Worm (Caenorhabditis elegans) whole organism, late embryonic: ENCODE measurements around the gene T05A7.11.
A peak's percentile ranks its signal among the peaks of the same experiment; 100 is the strongest.

ENCODE experiments used
- C08G9.2 ChIP-seq: sonication (generic microtip); optimal IDR thresholded peaks from 2 replicates; lab custom pipeline; 2016; ENCODE audit warnings: mild to moderate bottlenecking, missing genetic modification characterization, moderate library complexity, missing compliant biosample characterization
- C38D4.7 ChIP-seq: fragments of 200-800 bp; sonication (Bioruptor generic); optimal IDR thresholded peaks from 2 replicates; lab custom pipeline; 2018; ENCODE audit warnings: mild to moderate bottlenecking, missing genetic modification characterization, moderate library complexity, missing compliant biosample characterization
- F13H6.1 ChIP-seq: sonication (generic microtip); optimal IDR thresholded peaks from 2 replicates; lab custom pipeline; 2016; ENCODE audit warnings: missing genetic modification characterization, missing compliant biosample characterization
- K09A11.1 ChIP-seq: sonication (generic microtip); optimal IDR thresholded peaks from 2 replicates; lab custom pipeline; 2017; ENCODE audit warnings: antibody characterized with exemption, mild to moderate bottlenecking, missing genetic modification characterization, missing compliant biosample characterization; ENCODE audit not compliant: insufficient read depth
- T23F11.4 ChIP-seq: fragments of 200-800 bp; sonication (Bioruptor generic); optimal IDR thresholded peaks from 2 replicates; lab custom pipeline; 2018; ENCODE audit warnings: mild to moderate bottlenecking, missing genetic modification characterization, missing compliant biosample characterization
- Y22D7AL.16 ChIP-seq: sonication (generic microtip); optimal IDR thresholded peaks from 2 replicates; lab custom pipeline; 2016; ENCODE audit warnings: missing genetic modification characterization, missing compliant biosample characterization
- ceh-14 ChIP-seq: sonication (generic microtip); optimal IDR thresholded peaks from 2 replicates; lab custom pipeline; 2016; ENCODE audit warnings: missing genotype, missing genetic modification characterization, missing compliant biosample characterization
- ceh-18 ChIP-seq: sonication (generic microtip); optimal IDR thresholded peaks from 2 replicates; lab custom pipeline; 2016; ENCODE audit warnings: missing genetic modification characterization, missing compliant biosample characterization
- ceh-19 ChIP-seq: fragments of 200-800 bp; sonication (Bioruptor generic); optimal IDR thresholded peaks from 2 replicates; lab custom pipeline; 2018; ENCODE audit warnings: mild to moderate bottlenecking, missing genetic modification characterization, missing compliant biosample characterization
- ceh-2 ChIP-seq: sonication (generic microtip); optimal IDR thresholded peaks from 2 replicates; lab custom pipeline; 2016; ENCODE audit warnings: missing genotype, missing genetic modification characterization, missing compliant biosample characterization
- ceh-31 ChIP-seq: sonication (generic microtip); optimal IDR thresholded peaks from 2 replicates; lab custom pipeline; 2016; ENCODE audit warnings: missing genetic modification characterization, missing compliant biosample characterization
- ceh-34 ChIP-seq: sonication (generic microtip); optimal IDR thresholded peaks from 2 replicates; lab custom pipeline; 2016; ENCODE audit warnings: mild to moderate bottlenecking, missing genetic modification characterization, missing compliant biosample characterization
- ceh-48 ChIP-seq: sonication (generic microtip); optimal IDR thresholded peaks from 2 replicates; lab custom pipeline; 2016; ENCODE audit warnings: missing genetic modification characterization, inconsistent platforms, missing compliant biosample characterization
- ceh-6 ChIP-seq: fragments of 200-800 bp; sonication (Bioruptor generic); optimal IDR thresholded peaks from 2 replicates; lab custom pipeline; 2018; ENCODE audit warnings: mild to moderate bottlenecking, missing genetic modification characterization, missing compliant biosample characterization
- che-1 ChIP-seq: sonication (generic microtip); optimal IDR thresholded peaks from 2 replicates; lab custom pipeline; 2016; ENCODE audit warnings: mild to moderate bottlenecking, missing genetic modification characterization, missing compliant biosample characterization
- dmd-4 ChIP-seq: sonication (generic microtip); optimal IDR thresholded peaks from 2 replicates; lab custom pipeline; 2016; ENCODE audit warnings: borderline replicate concordance, missing genetic modification characterization, missing compliant biosample characterization
- ets-4 ChIP-seq: sonication (generic microtip); optimal IDR thresholded peaks from 2 replicates; lab custom pipeline; 2016; ENCODE audit warnings: missing genetic modification characterization, missing compliant biosample characterization
- eyg-1 ChIP-seq: sonication (generic microtip); optimal IDR thresholded peaks from 2 replicates; lab custom pipeline; 2016; ENCODE audit warnings: missing genotype, missing genetic modification characterization, missing compliant biosample characterization
- fax-1 ChIP-seq: sonication (generic microtip); optimal IDR thresholded peaks from 2 replicates; lab custom pipeline; 2016; ENCODE audit warnings: missing genotype, missing genetic modification characterization, missing compliant biosample characterization
- fkh-6 ChIP-seq: sonication (generic microtip); optimal IDR thresholded peaks from 2 replicates; lab custom pipeline; 2016; ENCODE audit warnings: missing genetic modification characterization, missing compliant biosample characterization
- gmeb-2 ChIP-seq: sonication (generic microtip); optimal IDR thresholded peaks from 2 replicates; lab custom pipeline; 2016; ENCODE audit warnings: missing genetic modification characterization, inconsistent platforms, missing compliant biosample characterization
- hlh-8 ChIP-seq: sonication (generic microtip); optimal IDR thresholded peaks from 2 replicates; lab custom pipeline; 2016; ENCODE audit warnings: missing genotype, missing genetic modification characterization, missing compliant biosample characterization
- lim-6 ChIP-seq: sonication (generic microtip); optimal IDR thresholded peaks from 2 replicates; lab custom pipeline; 2016; ENCODE audit warnings: missing genetic modification characterization, missing compliant biosample characterization
- lin-11 ChIP-seq: fragments of 200-800 bp; sonication (Bioruptor generic); optimal IDR thresholded peaks from 2 replicates; lab custom pipeline; 2018; ENCODE audit warnings: mild to moderate bottlenecking, missing genetic modification characterization, missing compliant biosample characterization
- nfya-1 ChIP-seq: sonication (generic microtip); optimal IDR thresholded peaks from 2 replicates; lab custom pipeline; 2017; ENCODE audit warnings: missing genetic modification characterization, mild to moderate bottlenecking, missing compliant biosample characterization, antibody characterized with exemption, moderate library complexity
- npax-4 ChIP-seq: sonication (generic microtip); optimal IDR thresholded peaks from 2 replicates; lab custom pipeline; 2016; ENCODE audit warnings: missing genetic modification characterization, missing compliant biosample characterization
- pat-9 ChIP-seq: fragments of 200-800 bp; sonication (Bioruptor generic); optimal IDR thresholded peaks from 2 replicates; lab custom pipeline; 2018; ENCODE audit warnings: mild to moderate bottlenecking, missing genetic modification characterization, moderate library complexity, missing compliant biosample characterization
- pax-1 ChIP-seq: fragments of 150-350 bp; optimal IDR thresholded peaks from 2 replicates; lab custom pipeline; 2014; ENCODE audit warnings: missing biosample characterization, missing genetic modification characterization
- pha-2 ChIP-seq: sonication (generic microtip); optimal IDR thresholded peaks from 2 replicates; lab custom pipeline; 2017; ENCODE audit warnings: mild to moderate bottlenecking, missing genetic modification characterization, missing compliant biosample characterization
- pqm-1 ChIP-seq: sonication (generic microtip); optimal IDR thresholded peaks from 2 replicates; lab custom pipeline; 2016; ENCODE audit warnings: missing genetic modification characterization, missing compliant biosample characterization
- ref-2 ChIP-seq: sonication (generic microtip); optimal IDR thresholded peaks from 2 replicates; lab custom pipeline; 2016; ENCODE audit warnings: missing genetic modification characterization, missing compliant biosample characterization
- rnt-1 ChIP-seq: sonication (generic microtip); optimal IDR thresholded peaks from 2 replicates; lab custom pipeline; 2016; ENCODE audit warnings: missing genetic modification characterization, missing compliant biosample characterization
- sox-4 ChIP-seq: sonication (generic microtip); optimal IDR thresholded peaks from 2 replicates; lab custom pipeline; 2017; ENCODE audit warnings: mild to moderate bottlenecking, missing genetic modification characterization, inconsistent platforms, missing compliant biosample characterization
- tbx-2 ChIP-seq: sonication (generic microtip); optimal IDR thresholded peaks from 2 replicates; lab custom pipeline; 2016; ENCODE audit warnings: missing genetic modification characterization, missing compliant biosample characterization
- tbx-7 ChIP-seq: sonication (generic microtip); optimal IDR thresholded peaks from 2 replicates; lab custom pipeline; 2016; ENCODE audit warnings: missing genotype, missing genetic modification characterization, missing compliant biosample characterization
- ttx-3 ChIP-seq: sonication (generic microtip); optimal IDR thresholded peaks from 2 replicates; lab custom pipeline; 2016; ENCODE audit warnings: missing genetic modification reagents, missing genetic modification characterization, missing compliant biosample characterization
- unc-3 ChIP-seq, 2 experiments: fragments of 200-800 bp in 1 of 2; sonication (Bioruptor generic) in 1 of 2; sonication (generic microtip) in 1 of 2; conservative IDR thresholded peaks in 1 of 2; optimal IDR thresholded peaks in 1 of 2; 2 replicates each; pipeline versions ENCODE4 v1.3.6 to Lab custom; 2016 to 2022; ENCODE audit warnings: missing compliant biosample characterization in 2 of 2, missing genetic modification characterization in 2 of 2, missing genetic modification reagents in 1 of 2
- unc-42 ChIP-seq: sonication (generic microtip); optimal IDR thresholded peaks from 2 replicates; lab custom pipeline; 2016; ENCODE audit warnings: missing genotype, missing genetic modification characterization, missing compliant biosample characterization
- unc-55 ChIP-seq: sonication (generic microtip); optimal IDR thresholded peaks from 2 replicates; lab custom pipeline; 2017; ENCODE audit warnings: missing biosample characterization, missing genetic modification reagents, missing genetic modification characterization
- unc-86 ChIP-seq: sonication (generic microtip); optimal IDR thresholded peaks from 2 replicates; lab custom pipeline; 2016; ENCODE audit warnings: missing genetic modification characterization, missing compliant biosample characterization
- zip-5 ChIP-seq: sonication (generic microtip); optimal IDR thresholded peaks from 2 replicates; lab custom pipeline; 2016; ENCODE audit warnings: missing genetic modification characterization, missing compliant biosample characterization
- ztf-16 ChIP-seq: sonication (generic microtip); optimal IDR thresholded peaks from 2 replicates; lab custom pipeline; 2017; ENCODE audit warnings: missing genetic modification characterization, missing compliant biosample characterization

T05A7.11 gene

DNA sequence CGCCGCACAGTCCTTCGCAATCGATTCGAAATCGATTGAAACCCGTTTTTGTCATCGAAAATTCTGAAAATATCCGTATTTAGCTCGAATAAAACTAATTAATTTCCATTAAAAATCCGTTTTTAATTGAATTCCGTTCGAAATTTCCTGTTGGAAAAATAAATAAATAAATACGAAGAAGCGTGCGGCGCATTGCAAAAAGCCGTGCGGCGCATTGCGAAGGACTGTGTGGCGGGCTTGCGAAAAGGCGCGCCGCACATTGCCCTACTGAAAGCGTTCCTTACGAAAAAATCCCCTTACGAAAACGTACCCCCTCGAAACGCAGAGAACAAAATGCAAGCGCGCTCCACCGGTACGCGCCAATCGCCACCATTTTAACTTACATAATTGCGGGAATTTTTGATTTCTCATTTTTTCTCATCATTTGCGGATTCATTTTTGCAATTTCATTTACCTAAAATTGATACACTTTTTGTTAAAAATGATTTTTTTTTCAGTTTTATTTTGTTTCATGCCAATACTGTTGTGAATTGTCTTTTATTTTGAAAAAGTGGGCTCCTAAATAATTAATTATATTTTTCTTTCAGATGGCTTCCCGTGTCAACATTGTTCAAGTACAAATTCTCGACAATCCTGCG is 36.3 kb upstream of the T05A7.11 start, which contains the start of gene unc-85:
Gene unc-85, plus strand, starts transcription at position 588 of the 638 bp plus-strand sequence.
- TF ChIP-seq fax-1 (tag; lab: Kevin White, UChicago) (peak; percentile 45), eyg-1 (tag; lab: Kevin White, UChicago) (peak; percentile 26), pha-2 (tag; lab: Kevin White, UChicago) (peak; percentile 17), ttx-3 (peak; percentile 60), ceh-19 (GFP tag; lab: Kevin White, UChicago) (peak; percentile 61), gmeb-2 (tag; lab: Kevin White, UChicago) (peak; percentile 59), dmd-4 (tag; lab: Kevin White, UChicago) (peak; percentile 64), ceh-14 (tag; lab: Kevin White, UChicago) (peak; percentile 91), unc-3 (GFP tag; conservative IDR thresholded peaks at IDR 0.05; lab: Robert Waterston, UW) (0 out of 2 replicates have a peak, but pooled peaks have one; percentile 20), unc-3 (tag; optimal IDR thresholded peaks at IDR 0.05; lab: Kevin White, UChicago) (peak; percentile 73), ceh-6 (GFP tag; lab: Kevin White, UChicago) (peak; percentile 44), pqm-1 (tag; lab: Kevin White, UChicago) (peak; percentile 60), Y22D7AL.16 (tag; lab: Kevin White, UChicago) (peak; percentile 8), tbx-2 (tag; lab: Kevin White, UChicago) (peak; percentile 91), ets-4 (tag; lab: Kevin White, UChicago) (peak; percentile 19), fkh-6 (peak; percentile 41), unc-42 (tag; lab: Kevin White, UChicago) (peak; percentile 70), ceh-48 (tag; lab: Kevin White, UChicago) (peak; percentile 16), pat-9 (tag; lab: Kevin White, UChicago) (peak; percentile 33), zip-5 (tag; lab: Kevin White, UChicago) (peak; percentile 56), ceh-34 (tag; lab: Kevin White, UChicago) (peak; percentile 75), ref-2 (tag; lab: Kevin White, UChicago) (peak; percentile 85), K09A11.1 (peak; percentile 3), unc-86 (tag; lab: Kevin White, UChicago) (peak; percentile 77), rnt-1 (tag; lab: Kevin White, UChicago) (peak; percentile 55), nfya-1 (peak; percentile 78), che-1 (peak; percentile 51), sox-4 (tag; lab: Kevin White, UChicago) (peak; percentile 63), ceh-18 (peak; percentile 73), F13H6.1 (tag; lab: Kevin White, UChicago) (peak; percentile 60), lim-6 (peak; percentile 35), C08G9.2 (tag; lab: Kevin White, UChicago) (peak; percentile 73), tbx-7 (tag; lab: Kevin White, UChicago) (peak; percentile 41), lin-11 (tag; lab: Kevin White, UChicago) (peak; percentile 35), hlh-8 (peak; percentile 65), C38D4.7 (GFP tag; lab: Kevin White, UChicago) (peak; percentile 3), ztf-16 (tag; lab: Kevin White, UChicago) (peak; percentile 51), ceh-2 (tag; lab: Kevin White, UChicago) (peak; percentile 66), ceh-31 (tag; lab: Kevin White, UChicago) (peak; percentile 86), T23F11.4 (peak; percentile 47)

DNA sequence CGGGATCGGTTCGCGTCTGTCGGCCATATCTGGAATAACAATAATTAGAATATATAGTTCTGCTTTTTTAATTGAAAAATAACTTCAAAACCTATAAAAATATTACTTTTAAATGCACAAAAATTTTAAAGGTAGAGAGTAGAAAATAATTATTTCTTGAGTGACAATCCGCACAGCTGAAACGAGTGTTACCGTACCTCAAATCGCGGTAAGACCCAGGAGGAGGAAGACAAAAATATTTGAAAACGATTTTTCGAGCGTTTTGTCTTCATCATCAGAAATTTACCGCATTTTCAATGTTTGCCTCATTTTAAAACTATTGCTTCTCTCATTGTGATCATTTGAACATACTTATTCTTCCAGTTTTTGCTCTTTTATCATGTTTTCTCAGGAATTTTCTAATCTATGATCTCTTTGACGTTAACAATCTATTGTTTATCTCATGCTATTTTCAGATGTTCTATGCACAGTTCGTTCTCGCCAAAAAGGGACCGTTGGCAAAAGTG is 33.1 kb upstream of the T05A7.11 start, which contains the start of the genes rpn-5 and scc-1:
Gene rpn-5, minus strand, starts transcription at position 162 of the 506 bp plus-strand sequence.
Gene scc-1, plus strand, starts transcription at position 456 of the 506 bp plus-strand sequence.
- TF ChIP-seq hlh-8 (no peak), tbx-2 (tag; lab: Kevin White, UChicago) (peak; percentile 25), pax-1 (tag; lab: Kevin White, UChicago) (peak; percentile 33), nfya-1 (peak; percentile 85), unc-42 (tag; lab: Kevin White, UChicago) (peak; percentile 3), ceh-18 (no peak), unc-55 (GFP tag; lab: Kevin White, UChicago) (peak; percentile 97), C08G9.2 (tag; lab: Kevin White, UChicago) (no peak), pat-9 (tag; lab: Kevin White, UChicago) (no peak), npax-4 (tag; lab: Kevin White, UChicago) (no peak), ets-4 (tag; lab: Kevin White, UChicago) (no peak), ref-2 (tag; lab: Kevin White, UChicago) (peak; percentile 21)
